Worm (Caenorhabditis elegans): ENCODE data around the gene C31C9.9.

C31C9.9 gene

DNA sequence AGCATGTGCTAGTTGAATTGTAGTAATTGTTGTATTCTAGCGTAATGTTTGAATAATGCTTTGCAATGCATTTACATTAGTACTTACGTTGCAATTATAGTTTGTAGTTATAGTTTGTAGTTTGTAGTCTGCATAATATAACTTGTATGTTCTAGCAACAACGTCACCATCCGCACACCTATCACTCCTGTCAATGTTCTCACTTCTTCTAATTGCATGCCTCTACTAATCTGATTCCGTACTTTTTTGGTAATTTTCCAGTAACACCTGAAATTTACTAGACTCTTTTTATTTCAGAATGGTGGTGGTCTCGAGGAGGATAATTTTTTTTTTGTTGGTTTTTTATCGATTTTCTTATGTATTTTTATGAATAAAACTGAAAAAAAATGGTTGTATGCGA lies 18.2 kb upstream of the C31C9.9 start:
- TF ChIP-seq duxl-1 (tag; optimal IDR thresholded peaks at IDR 0.05; ENCODE audit: poor library complexity) = peak; percentile 75
- TF ChIP-seq mes-2 (tag; optimal IDR thresholded peaks at IDR 0.05; ENCODE audit: poor library complexity, severe bottlenecking) = peak; percentile 0
- peak in 1 of 2 experiments; percentile 75 for TF ChIP-seq unc-62 (GFP tag; optimal IDR thresholded peaks at IDR 0.05 in 1 of 2)
- TF ChIP-seq unc-62 (tag; optimal IDR thresholded peaks at IDR 0.05) = no peak
- no peak for TF ChIP-seq nhr-76 (tag; optimal IDR thresholded peaks at IDR 0.05)
- peak in 1 of 2 experiments; percentile 31 for TF ChIP-seq lsy-2 (tag; optimal IDR thresholded peaks at IDR 0.05)
- no peak for TF ChIP-seq ZK337.2 (GFP tag; IDR thresholded peaks at IDR 0.05)
- no peak for TF ChIP-seq jun-1 (tag; optimal IDR thresholded peaks at IDR 0.05)
- TF ChIP-seq dmd-8 (GFP tag; IDR thresholded peaks at IDR 0.05) = no peak
- no peak for TF ChIP-seq zag-1 (tag; optimal IDR thresholded peaks at IDR 0.05)
- peak; percentile 11 for TF ChIP-seq nhr-77 (tag; optimal IDR thresholded peaks at IDR 0.05)
- TF ChIP-seq nhr-25 (tag; optimal IDR thresholded peaks at IDR 0.05; ENCODE audit: borderline replicate concordance, insufficient read depth) = peak; percentile 10
- TF ChIP-seq mxl-2 (GFP tag; conservative IDR thresholded peaks at IDR 0.05) = no peak
- no peak for TF ChIP-seq lir-3 (tag; optimal IDR thresholded peaks at IDR 0.05)
- peak; percentile 43; the same call in 1 of the 2 replicates for TF ChIP-seq nhr-42 (GFP tag; IDR thresholded peaks at IDR 0.05)
- no peak for TF ChIP-seq lin-1 (GFP tag; IDR thresholded peaks at IDR 0.05)
- TF ChIP-seq D1046.2 (GFP tag; IDR thresholded peaks at IDR 0.05) = no peak
- TF ChIP-seq zip-2 (tag; optimal IDR thresholded peaks at IDR 0.05) = no peak
- no peak for TF ChIP-seq hlh-11 (tag; optimal IDR thresholded peaks at IDR 0.05)
- peak; percentile 18 for TF ChIP-seq mep-1 (tag; optimal IDR thresholded peaks at IDR 0.05)
- no peak for TF ChIP-seq ceh-44 (GFP tag; IDR thresholded peaks at IDR 0.05)
- TF ChIP-seq nhr-41 (GFP tag; IDR thresholded peaks at IDR 0.05) = 0 out of 2 replicates have a peak, but pooled peaks have one; percentile 22
- TF ChIP-seq mdt-29 (GFP tag; IDR thresholded peaks at IDR 0.05) = 0 out of 2 replicates have a peak, but pooled peaks have one; percentile 5
- no peak for TF ChIP-seq ama-1 (optimal IDR thresholded peaks at IDR 0.05)
- TF ChIP-seq vab-7 (GFP tag; IDR thresholded peaks at IDR 0.05) = no peak
- TF ChIP-seq saeg-2 (GFP tag; IDR thresholded peaks at IDR 0.05) = no peak
- TF ChIP-seq skn-1 (tag; optimal IDR thresholded peaks at IDR 0.05) = no peak

DNA sequence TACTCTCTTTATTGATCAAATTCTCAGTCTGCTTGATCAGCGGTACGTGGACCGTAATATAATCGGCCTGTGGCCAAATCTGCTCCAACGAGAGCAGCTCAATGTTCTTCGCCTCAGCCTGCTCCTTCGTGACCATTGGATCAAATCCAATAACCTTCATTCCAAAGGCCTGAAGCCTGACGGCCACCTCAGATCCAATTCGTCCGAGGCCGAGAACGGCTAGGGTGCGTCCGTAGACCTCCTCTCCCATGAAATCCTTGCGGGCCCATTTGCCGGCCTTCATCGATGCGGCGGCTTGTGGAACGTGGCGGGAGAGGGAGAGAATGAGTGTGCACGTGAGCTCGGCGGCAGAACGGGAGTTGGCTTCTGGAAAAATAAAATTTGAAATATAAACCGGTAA lies 17.4 kb upstream of the C31C9.9 start:
- TF ChIP-seq Y5F2A.4 (GFP tag; optimal IDR thresholded peaks at IDR 0.05) (no peak), set-16 (GFP tag; IDR thresholded peaks at IDR 0.05) (peak; percentile 79)

- TF ChIP-seq snpc-4 (tag; optimal IDR thresholded peaks at IDR 0.05) (no peak), hlh-30 (tag; optimal IDR thresholded peaks at IDR 0.05; ENCODE audit: insufficient read depth) (peak; percentile 51), set-16 (GFP tag; IDR thresholded peaks at IDR 0.05) (peak; percentile 74), cey-2 (tag; optimal IDR thresholded peaks at IDR 0.05; ENCODE audit: borderline replicate concordance, insufficient read depth) (no peak), unc-62 (GFP tag; optimal IDR thresholded peaks at IDR 0.05 in 1 of 2) (peak in 1 of 2 experiments; percentile 18), unc-62 (tag; optimal IDR thresholded peaks at IDR 0.05) (no peak), aha-1 (tag) (peak; percentile 84), madf-5 (GFP tag; IDR thresholded peaks at IDR 0.05) (0 out of 4 replicates have a peak, but pooled peaks of 1 of the 2 experiments have one; percentile 23)
Measured at ce11 chrII:13637941-13638489, 16.8 kb upstream of the C31C9.9 start, which contains the start of gene phdh-1. phdh-1 (minus strand) TSS chrII:13638480.

DNA sequence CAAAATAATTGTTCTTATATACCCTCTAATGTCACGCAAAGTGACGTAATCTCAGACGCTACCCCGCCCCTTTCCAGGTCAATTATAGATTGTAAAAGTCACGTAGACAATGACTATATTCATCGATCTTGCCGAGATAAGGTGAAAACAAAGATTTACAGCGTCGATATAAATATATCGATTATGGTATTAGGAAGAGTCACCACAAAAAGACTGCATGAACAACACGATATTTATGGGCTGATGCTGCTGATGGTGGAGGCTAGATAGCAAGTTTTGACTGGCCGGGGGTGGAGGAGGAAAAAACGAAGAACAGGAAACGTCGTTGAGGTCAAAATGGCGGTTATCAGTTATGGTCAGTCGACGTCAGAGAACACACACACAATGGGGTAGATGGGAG lies 16.2 kb upstream of the C31C9.9 start:
- TF ChIP-seq Y48G9A.11 (GFP tag; IDR thresholded peaks at IDR 0.05) (no peak), nhr-25 (tag; optimal IDR thresholded peaks at IDR 0.05; ENCODE audit: borderline replicate concordance, insufficient read depth) (no peak), saeg-2 (GFP tag; IDR thresholded peaks at IDR 0.05) (no peak), nhr-42 (GFP tag; IDR thresholded peaks at IDR 0.05) (peak; percentile 76), mxl-3 (GFP tag; optimal IDR thresholded peaks at IDR 0.05) (peak; percentile 53), lin-1 (GFP tag; IDR thresholded peaks at IDR 0.05) (no peak), Y75B8A.6 (GFP tag; IDR thresholded peaks at IDR 0.05) (no peak), mes-2 (tag; optimal IDR thresholded peaks at IDR 0.05; ENCODE audit: poor library complexity, severe bottlenecking) (no peak), sdz-12 (GFP tag; optimal IDR thresholded peaks at IDR 0.05) (no peak), jun-1 (tag; optimal IDR thresholded peaks at IDR 0.05) (no peak), ceh-28 (tag; optimal IDR thresholded peaks at IDR 0.05) (peak; percentile 55), nhr-28 (tag; optimal IDR thresholded peaks at IDR 0.05) (peak; percentile 75), spr-1 (tag; optimal IDR thresholded peaks at IDR 0.05) (peak; percentile 17), T26A8.4 (GFP tag; IDR thresholded peaks at IDR 0.05) (peak; percentile 9; the same call in 1 of the 2 replicates), spr-3 (GFP tag; optimal IDR thresholded peaks at IDR 0.05) (no peak), aly-2 (tag; optimal IDR thresholded peaks at IDR 0.05) (no peak), zfp-2 (tag; optimal IDR thresholded peaks at IDR 0.05) (no peak), lin-13 (GFP tag; optimal IDR thresholded peaks at IDR 0.05) (peak; percentile 16)

All from whole organism, L4 larva.